Worm (Caenorhabditis elegans) whole organism, mixed stage, embryonic: ENCODE measurements around the gene pzf-1.

Experiments used
- blmp-1 ChIP-seq: fragments of 150-350 bp; optimal IDR thresholded peaks from 2 replicates; lab custom pipeline; 2014; ENCODE audit warnings: missing biosample characterization, missing genetic modification characterization
- elt-3 ChIP-seq: fragments of 150-350 bp; optimal IDR thresholded peaks from 2 replicates; lab custom pipeline; 2014; ENCODE audit warnings: missing biosample characterization, missing genetic modification characterization
- mab-5 ChIP-seq: fragments of 150-350 bp; optimal IDR thresholded peaks from 2 replicates; lab custom pipeline; 2014; ENCODE audit warnings: missing biosample characterization, missing genetic modification characterization
- mep-1 ChIP-seq: fragments of 150-350 bp; optimal IDR thresholded peaks from 2 replicates; lab custom pipeline; 2017; ENCODE audit warnings: missing biosample characterization, missing genetic modification reagents, missing genetic modification characterization, inconsistent platforms
- nhr-237 ChIP-seq: fragments of 150-350 bp; optimal IDR thresholded peaks from 2 replicates; lab custom pipeline; 2014; ENCODE audit warnings: missing biosample characterization, missing genetic modification characterization
- nhr-28 ChIP-seq: fragments of 150-350 bp; optimal IDR thresholded peaks from 2 replicates; lab custom pipeline; 2014; ENCODE audit warnings: missing biosample characterization, missing genetic modification characterization
- nhr-76 ChIP-seq: sonication (generic microtip); optimal IDR thresholded peaks from 2 replicates; lab custom pipeline; 2017; ENCODE audit warnings: missing biosample characterization, missing genetic modification characterization
- pha-4 ChIP-seq: fragments of 150-350 bp; optimal IDR thresholded peaks from 2 replicates; lab custom pipeline; 2018; ENCODE audit warnings: missing biosample characterization, missing genetic modification reagents, missing genetic modification characterization
- snpc-4 ChIP-seq: fragments of 150-350 bp; optimal IDR thresholded peaks from 2 replicates; lab custom pipeline; 2014; ENCODE audit warnings: missing biosample characterization, missing genetic modification characterization
- unc-120 ChIP-seq: sonication (generic microtip); optimal IDR thresholded peaks from 2 replicates; lab custom pipeline; 2017; ENCODE audit warnings: missing genetic modification characterization, missing compliant biosample characterization; ENCODE audit not compliant: poor library complexity, severe bottlenecking
- unc-39 ChIP-seq: fragments of 150-350 bp; optimal IDR thresholded peaks from 2 replicates; lab custom pipeline; 2014; ENCODE audit warnings: missing biosample characterization, missing genetic modification characterization
- unc-62 ChIP-seq: fragments of 150-350 bp; optimal IDR thresholded peaks from 2 replicates; lab custom pipeline; 2014; ENCODE audit warnings: missing biosample characterization, missing genetic modification reagents, missing genetic modification characterization

DNA sequence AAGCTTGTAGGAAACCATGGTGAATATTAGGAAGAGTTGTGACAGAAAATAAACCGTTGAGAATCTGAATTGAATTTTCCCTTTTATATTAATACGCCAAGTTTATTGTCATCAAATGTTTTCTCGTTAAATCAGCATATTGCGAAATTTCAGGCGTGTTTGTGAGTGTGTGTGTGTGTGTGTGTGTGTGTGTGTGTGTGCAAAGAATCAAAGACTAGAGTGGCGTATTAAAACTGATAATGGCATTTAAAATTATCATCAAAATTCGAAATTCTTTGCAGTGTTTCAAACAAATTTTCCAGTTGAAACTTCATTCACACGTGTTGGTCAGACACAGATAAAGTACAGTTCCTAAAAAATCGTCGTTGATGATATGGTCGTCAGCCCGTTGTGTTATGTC is 12.3 kb downstream of the pzf-1 start, which contains the start of gene gst-38:
- no peak for TF ChIP-seq unc-62
- TF ChIP-seq blmp-1 = no peak
- TF ChIP-seq snpc-4 = no peak
- no peak for TF ChIP-seq unc-39 (tag; lab: Kevin White, UChicago)
- no peak for TF ChIP-seq pha-4 (tag; lab: Kevin White, UChicago)
- no peak for TF ChIP-seq nhr-28 (tag; lab: Kevin White, UChicago)
- TF ChIP-seq mep-1 (tag; lab: Kevin White, UChicago) = no peak
- no peak for TF ChIP-seq mab-5
- no peak for TF ChIP-seq elt-3 (tag; lab: Kevin White, UChicago)
- no peak for TF ChIP-seq unc-120 (tag; lab: Kevin White, UChicago)
- no peak for TF ChIP-seq nhr-237 (tag; lab: Kevin White, UChicago)
- TF ChIP-seq nhr-76 (tag; lab: Kevin White, UChicago) = no peak
